Worm (Caenorhabditis elegans) whole organism, L2 larva: Measurements from ENCODE around the gene T12D8.9.

ENCODE experiments used
- lin-39 ChIP-seq: fragments of 150-350 bp; optimal IDR thresholded peaks from 2 replicates; lab custom pipeline; 2014; ENCODE audit warnings: missing biosample characterization, missing genetic modification reagents, missing genetic modification characterization
- mdl-1 ChIP-seq, 2 experiments: fragments of 150-350 bp in 1 of 2; sonication (generic microtip) in 1 of 2; optimal IDR thresholded peaks; 2 replicates each; lab custom pipeline; 2017; ENCODE audit warnings: missing biosample characterization in 2 of 2, missing genetic modification characterization in 2 of 2
- nhr-10 ChIP-seq: sonication (generic microtip); optimal IDR thresholded peaks from 2 replicates; lab custom pipeline; 2017; ENCODE audit warnings: missing biosample characterization, missing genetic modification characterization
- unc-62 ChIP-seq: fragments of 150-350 bp; optimal IDR thresholded peaks from 2 replicates; lab custom pipeline; 2014; ENCODE audit warnings: missing biosample characterization, missing genetic modification reagents, missing genetic modification characterization

DNA sequence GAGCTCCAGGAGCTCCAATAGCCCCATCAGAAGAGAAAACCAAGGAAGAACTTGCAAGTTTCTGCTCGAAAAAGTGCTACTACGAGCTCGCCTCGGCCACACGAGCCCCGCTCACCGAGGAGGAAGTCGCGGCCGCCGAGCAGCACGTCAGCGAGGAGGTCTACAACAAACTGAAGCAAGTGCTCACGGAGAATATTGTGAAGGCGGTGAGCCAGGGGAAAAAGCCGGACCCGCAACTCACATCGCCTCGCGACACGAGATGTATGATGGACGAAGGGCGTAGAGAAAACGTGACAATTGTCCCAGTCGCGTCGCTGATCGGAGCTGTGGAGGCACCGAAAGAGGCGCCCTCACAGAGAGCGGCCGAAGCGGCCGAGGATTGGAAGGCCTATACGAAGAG is 35.8 kb downstream of the T12D8.9 start:
- TF ChIP-seq unc-62 (GFP tag; lab: Kevin White, UChicago) (no peak), lin-39 (no peak), mdl-1 (tag; optimal IDR thresholded peaks at IDR 0.05; lab: Kevin White, UChicago) (no peak), nhr-10 (tag; lab: Kevin White, UChicago) (no peak)
